Worm (Caenorhabditis elegans) whole organism, mixed stage, embryonic: ENCODE results near the gene R102.6.

Experiments
- ces-1 ChIP-seq: fragments of 150-350 bp; optimal IDR thresholded peaks from 2 replicates; lab custom pipeline; 2014; ENCODE audit warnings: missing biosample characterization, missing genetic modification reagents, missing genetic modification characterization
- lsy-2 ChIP-seq: fragments of 150-350 bp; optimal IDR thresholded peaks from 2 replicates; lab custom pipeline; 2014; ENCODE audit warnings: missing biosample characterization, missing genetic modification characterization
- mls-2 ChIP-seq: sonication (generic microtip); optimal IDR thresholded peaks from 2 replicates; lab custom pipeline; 2016; ENCODE audit warnings: mild to moderate bottlenecking, missing genetic modification characterization, moderate library complexity, missing compliant biosample characterization
- nhr-12 ChIP-seq: fragments of 150-350 bp; optimal IDR thresholded peaks from 2 replicates; lab custom pipeline; 2014; ENCODE audit warnings: missing biosample characterization, missing genetic modification characterization
- nhr-237 ChIP-seq: fragments of 150-350 bp; optimal IDR thresholded peaks from 2 replicates; lab custom pipeline; 2014; ENCODE audit warnings: missing biosample characterization, missing genetic modification characterization
- nhr-28 ChIP-seq: fragments of 150-350 bp; optimal IDR thresholded peaks from 2 replicates; lab custom pipeline; 2014; ENCODE audit warnings: missing biosample characterization, missing genetic modification characterization
- unc-120 ChIP-seq: sonication (generic microtip); optimal IDR thresholded peaks from 2 replicates; lab custom pipeline; 2017; ENCODE audit warnings: missing genetic modification characterization, missing compliant biosample characterization; ENCODE audit not compliant: poor library complexity, severe bottlenecking
- unc-62 ChIP-seq: fragments of 150-350 bp; optimal IDR thresholded peaks from 2 replicates; lab custom pipeline; 2014; ENCODE audit warnings: missing biosample characterization, missing genetic modification reagents, missing genetic modification characterization
- zip-8 ChIP-seq: fragments of 150-350 bp; optimal IDR thresholded peaks from 2 replicates; lab custom pipeline; 2014; ENCODE audit warnings: missing biosample characterization, missing genetic modification characterization
- ztf-11 ChIP-seq: fragments of 150-350 bp; optimal IDR thresholded peaks from 2 replicates; lab custom pipeline; 2014; ENCODE audit warnings: missing biosample characterization, missing genetic modification characterization

DNA sequence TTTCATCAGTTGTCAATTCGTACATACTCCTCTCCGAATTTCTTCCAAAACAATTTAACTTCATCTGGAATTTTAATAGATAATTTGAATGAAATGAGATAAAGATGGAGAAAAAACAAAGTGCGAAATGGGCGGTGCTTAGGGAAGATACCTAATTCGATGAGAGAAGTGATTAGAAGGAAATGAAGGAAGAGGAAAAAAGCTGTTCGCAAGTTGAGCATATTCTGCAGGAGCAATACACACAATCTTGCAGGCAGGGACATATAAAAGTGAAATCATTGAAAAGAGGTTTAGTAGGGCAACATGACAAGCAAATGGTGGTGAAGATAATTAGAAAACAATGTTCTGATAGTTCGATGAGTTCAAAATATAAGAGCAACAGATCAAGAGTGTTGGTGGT, 5.7 kb upstream of the R102.6 start, which contains the start of gene glb-21:
- TF ChIP-seq unc-120 (tag; lab: Kevin White, UChicago): no peak
- TF ChIP-seq nhr-28 (tag; lab: Kevin White, UChicago): no peak
- TF ChIP-seq ztf-11: no peak
- TF ChIP-seq zip-8: no peak
- TF ChIP-seq lsy-2 (tag; lab: Kevin White, UChicago): no peak
- no peak for TF ChIP-seq nhr-12
- no peak for TF ChIP-seq nhr-237 (tag; lab: Kevin White, UChicago)
- no peak for TF ChIP-seq unc-62 (GFP tag; lab: Kevin White, UChicago)
- no peak for TF ChIP-seq mls-2
- no peak for TF ChIP-seq ces-1 (GFP tag; lab: Kevin White, UChicago)
